Worm (Caenorhabditis elegans): ENCODE data around the gene T07D4.2.

- TF ChIP-seq unc-62 (GFP tag; optimal IDR thresholded peaks at IDR 0.05) (no peak), elt-1 (tag; optimal IDR thresholded peaks at IDR 0.05) (no peak)
These were observed 30.1 kb upstream of the T07D4.2 start for ce11 chrII:8903871-8904270.
